Fruit fly (Drosophila melanogaster): ENCODE data around the gene Sh.

The Sh gene

DNA sequence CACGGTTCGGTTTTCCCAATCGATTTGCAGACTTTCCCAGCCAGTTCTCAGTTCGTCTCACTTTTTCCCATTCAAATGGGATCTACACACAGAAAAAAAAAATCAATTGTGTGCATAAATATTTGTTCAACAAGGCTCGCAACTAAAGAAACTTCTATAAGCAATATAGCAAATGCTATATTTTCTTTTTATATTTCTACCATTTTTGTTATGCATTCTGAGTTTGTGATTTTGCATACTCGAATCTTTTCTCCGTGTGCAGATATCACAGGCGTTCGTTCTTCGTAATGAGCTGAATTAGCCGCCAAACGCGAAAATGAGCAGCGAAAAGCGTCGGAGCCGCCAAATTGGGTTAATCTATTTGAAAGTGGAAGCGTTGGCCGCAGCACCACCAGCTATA, 147.1 kb downstream of the Sh start (continued):
- TF ChIP-seq CG11504 (tag; optimal IDR thresholded peaks at IDR 0.05): peak; percentile 6
- no peak for TF ChIP-seq Usf (GFP tag; optimal IDR thresholded peaks at IDR 0.05)
- no peak for TF ChIP-seq Pdp1 (GFP tag; optimal IDR thresholded peaks at IDR 0.05)
- no peak for TF ChIP-seq CG3726 (GFP tag; IDR thresholded peaks at IDR 0.05)
- TF ChIP-seq HLH3B (GFP tag; IDR thresholded peaks at IDR 0.05): no peak
- no peak for TF ChIP-seq PHDP (tag; optimal IDR thresholded peaks at IDR 0.05)
- no peak for TF ChIP-seq mam (GFP tag; optimal IDR thresholded peaks at IDR 0.05)
- TF ChIP-seq CG12391 (tag; optimal IDR thresholded peaks at IDR 0.05): no peak
- TF ChIP-seq E2f2 (GFP tag; IDR thresholded peaks at IDR 0.05): no peak
- no peak for TF ChIP-seq CG17612 (GFP tag; IDR thresholded peaks at IDR 0.05)
- TF ChIP-seq prd (optimal IDR thresholded peaks at IDR 0.05): no peak
- TF ChIP-seq prd (GFP tag; IDR thresholded peaks at IDR 0.05): peak; percentile 46; the same call in 2 of the 3 replicates
- no peak for TF ChIP-seq kay (GFP tag; optimal IDR thresholded peaks at IDR 0.05)
- peak; percentile 29; the same call in 1 of the 2 replicates for TF ChIP-seq slbo (GFP tag; IDR thresholded peaks at IDR 0.05)

DNA sequence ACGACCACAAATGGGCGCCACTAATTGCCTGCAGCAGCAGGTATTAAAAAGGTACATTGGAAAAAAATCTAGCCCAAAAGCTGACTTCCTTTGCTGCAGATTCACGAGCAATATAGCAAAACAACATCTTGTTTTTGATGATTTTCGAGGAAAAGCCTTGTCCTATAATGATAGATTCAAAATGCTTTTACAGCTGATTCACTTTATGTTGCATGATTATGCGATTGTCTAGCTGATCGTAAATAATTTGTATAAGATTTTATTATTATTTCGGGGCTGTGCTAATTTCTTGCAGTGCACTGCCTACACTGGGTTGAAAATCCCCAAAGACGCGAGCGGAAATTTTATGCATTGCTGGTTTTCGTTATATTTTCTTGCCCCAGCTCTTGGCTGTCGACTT, 148.5 kb downstream of the Sh start:
- TF ChIP-seq CG15269 (tag; optimal IDR thresholded peaks at IDR 0.05): peak; percentile 22
- TF ChIP-seq bsh (GFP tag; optimal IDR thresholded peaks at IDR 0.05): peak in 1 of 2 experiments; percentile 2
- 0 out of 2 replicates have a peak, but pooled peaks have one; percentile 7 for TF ChIP-seq esg (GFP tag; conservative IDR thresholded peaks at IDR 0.05)
- TF ChIP-seq Taf1 (GFP tag; IDR thresholded peaks at IDR 0.05): no peak
- no peak for TF ChIP-seq CG17361 (GFP tag; IDR thresholded peaks at IDR 0.05)
- TF ChIP-seq Hr3 (GFP tag; optimal IDR thresholded peaks at IDR 0.05): no peak
- peak; percentile 8 for TF ChIP-seq fd96Cb (tag; optimal IDR thresholded peaks at IDR 0.05)
- TF ChIP-seq Drgx (GFP tag; IDR thresholded peaks at IDR 0.05): peak; percentile 52; the same call in 1 of the 2 replicates
- peak; percentile 20 for TF ChIP-seq CG18262 (tag; optimal IDR thresholded peaks at IDR 0.05)
- peak; percentile 13 for TF ChIP-seq Abd-B (GFP tag; optimal IDR thresholded peaks at IDR 0.05)
- TF ChIP-seq cato (GFP tag; optimal IDR thresholded peaks at IDR 0.05; ENCODE audit: borderline replicate concordance): no peak
- TF ChIP-seq CG31441 (GFP tag; IDR thresholded peaks at IDR 0.05): 0 out of 2 replicates have a peak, but pooled peaks have one; percentile 22
- TF ChIP-seq dmrt99B (tag; optimal IDR thresholded peaks at IDR 0.05): peak; percentile 50
- no peak for TF ChIP-seq Lim3 (GFP tag; IDR thresholded peaks at IDR 0.05)
- TF ChIP-seq CG7963 (GFP tag; IDR thresholded peaks at IDR 0.05; ENCODE audit: partially characterized antibody): no peak
- no peak for TF ChIP-seq Opbp (GFP tag; IDR thresholded peaks at IDR 0.05; ENCODE audit: partially characterized antibody)
- no peak for TF ChIP-seq CG3407 (GFP tag; optimal IDR thresholded peaks at IDR 0.05)
- no peak for TF ChIP-seq ro (GFP tag; IDR thresholded peaks at IDR 0.05)
- TF ChIP-seq sna (GFP tag; IDR thresholded peaks at IDR 0.05; ENCODE audit: partially characterized antibody): no peak
- TF ChIP-seq Aef1 (GFP tag; IDR thresholded peaks at IDR 0.05): no peak
- no peak for TF ChIP-seq CG6813 (GFP tag; optimal IDR thresholded peaks at IDR 0.05)
- no peak for TF ChIP-seq Fer3 (tag; optimal IDR thresholded peaks at IDR 0.05)
- TF ChIP-seq Xrp1 (GFP tag; IDR thresholded peaks at IDR 0.05): peak; percentile 27; the same call in 1 of the 2 replicates
- TF ChIP-seq sim (GFP tag; IDR thresholded peaks at IDR 0.05): no peak
- no peak for TF ChIP-seq chm (GFP tag; IDR thresholded peaks at IDR 0.05)
- no peak for TF ChIP-seq grn (GFP tag; optimal IDR thresholded peaks at IDR 0.05)
- TF ChIP-seq phol (tag; optimal IDR thresholded peaks at IDR 0.05): peak; percentile 21
- peak; percentile 50 for TF ChIP-seq CG11504 (tag; optimal IDR thresholded peaks at IDR 0.05)
- TF ChIP-seq Ets65A (GFP tag): peak; percentile 2
- no peak for TF ChIP-seq CG13624 (GFP tag; optimal IDR thresholded peaks at IDR 0.05)
- TF ChIP-seq fu2 (GFP tag; optimal IDR thresholded peaks at IDR 0.05): no peak
- peak in 1 of 2 experiments; percentile 17 for TF ChIP-seq Hr51 (GFP tag; optimal IDR thresholded peaks at IDR 0.05)
- no peak for TF ChIP-seq CG9932 (GFP tag; IDR thresholded peaks at IDR 0.05)
- TF ChIP-seq CG13424 (tag; optimal IDR thresholded peaks at IDR 0.05): peak; percentile 5
- peak; percentile 30 for TF ChIP-seq CG2678 (tag; optimal IDR thresholded peaks at IDR 0.05)
- TF ChIP-seq row (GFP tag; IDR thresholded peaks at IDR 0.05): 0 out of 3 replicates have a peak, but pooled peaks have one; percentile 16
- peak; percentile 20 for TF ChIP-seq nmo (GFP tag; optimal IDR thresholded peaks at IDR 0.05)

Data from whole organism, embryonic.